Fruit fly (Drosophila melanogaster) whole organism: ENCODE results near the gene CG8112.

Source experiments
- Dll ChIP-seq: fragments of >200 bp; optimal IDR thresholded peaks from 2 replicates; lab custom pipeline; 2017
- psq ChIP-seq: fragments of >200 bp; optimal IDR thresholded peaks from 2 replicates; lab custom pipeline; 2017
- usp ChIP-seq: fragments of >200 bp; optimal IDR thresholded peaks from 2 replicates; lab custom pipeline; 2017; ENCODE audit warnings: missing biosample characterization, missing genetic modification characterization, mixed read lengths

DNA sequence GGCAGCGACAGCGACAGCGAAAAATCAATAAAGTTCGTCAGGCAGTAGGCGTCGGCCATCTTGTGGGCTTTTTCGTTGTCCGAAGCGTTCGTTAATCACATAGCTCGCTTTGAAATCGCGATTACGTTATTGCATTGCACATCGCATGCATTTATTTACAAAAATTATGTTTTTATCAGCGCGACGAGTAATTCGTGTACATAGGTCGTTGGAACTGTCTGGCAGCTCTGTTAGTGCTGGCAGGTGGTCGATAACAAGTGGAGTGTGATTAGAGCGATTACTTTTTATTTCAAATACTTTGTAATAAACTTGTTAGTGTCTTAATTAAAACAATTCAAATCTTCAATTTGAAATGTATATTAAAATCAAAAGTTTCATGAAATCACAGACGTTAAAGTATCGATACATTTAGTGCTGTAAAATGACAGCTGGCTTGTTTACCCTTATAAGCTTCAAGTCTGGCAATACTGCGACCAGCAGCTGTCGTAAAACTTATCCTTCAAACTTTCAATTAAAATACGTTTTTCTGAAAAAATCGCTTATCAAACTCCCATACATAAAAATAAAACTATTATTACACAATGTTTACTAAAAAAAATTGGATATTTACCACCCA, 49.0 kb upstream of the CG8112 start, which contains the start of gene CG8032:
- no peak for TF ChIP-seq usp (GFP tag; lab: Kevin White, UChicago)
- no peak for TF ChIP-seq Dll
- TF ChIP-seq psq (lab: Kevin White, UChicago) = no peak
